Worm (Caenorhabditis elegans) whole organism, L2 larva: ENCODE measurements around the gene lec-12.
"Not testable (repeated sequence)": the region's sequence is repeated elsewhere in the genome, so short reads cannot be mapped to it uniquely, and the experiment has no call there.

Experiments used
- C34F6.9 ChIP-seq: fragments of 150-350 bp; optimal IDR thresholded peaks from 2 replicates; lab custom pipeline; 2014; ENCODE audit warnings: missing biosample characterization, missing genetic modification characterization
- F13H6.1 ChIP-seq: sonication (generic microtip); optimal IDR thresholded peaks from 2 replicates; lab custom pipeline; 2016; ENCODE audit warnings: missing genetic modification characterization, missing compliant biosample characterization
- ZK546.5 ChIP-seq: sonication (generic microtip); optimal IDR thresholded peaks from 2 replicates; lab custom pipeline; 2017; ENCODE audit warnings: missing biosample characterization, missing genetic modification characterization
- alr-1 ChIP-seq: fragments of 150-350 bp; optimal IDR thresholded peaks from 2 replicates; lab custom pipeline; 2014; ENCODE audit warnings: missing biosample characterization, missing genetic modification characterization
- aly-2 ChIP-seq: fragments of 150-350 bp; optimal IDR thresholded peaks from 2 replicates; lab custom pipeline; 2014; ENCODE audit warnings: missing biosample characterization, missing genetic modification characterization
- ama-1 ChIP-seq: fragments of 150-350 bp; optimal IDR thresholded peaks from 2 replicates; lab custom pipeline; 2018; ENCODE audit warnings: inconsistent platforms
- blmp-1 ChIP-seq: sonication (generic microtip); optimal IDR thresholded peaks from 2 replicates; lab custom pipeline; 2017; ENCODE audit warnings: missing genetic modification characterization, mild to moderate bottlenecking, missing compliant biosample characterization, antibody characterized with exemption, moderate library complexity; ENCODE audit not compliant: insufficient read depth
- ceh-16 ChIP-seq: fragments of 150-350 bp; optimal IDR thresholded peaks from 2 replicates; lab custom pipeline; 2014; ENCODE audit warnings: missing biosample characterization, missing genetic modification characterization
- crh-2 ChIP-seq: sonication (generic microtip); optimal IDR thresholded peaks from 2 replicates; lab custom pipeline; 2017; ENCODE audit warnings: missing biosample characterization, missing genetic modification characterization
- dmd-4 ChIP-seq: sonication (generic microtip); optimal IDR thresholded peaks from 2 replicates; lab custom pipeline; 2017; ENCODE audit warnings: missing biosample characterization, missing genetic modification characterization
- egl-27 ChIP-seq: sonication (generic microtip); optimal IDR thresholded peaks from 3 replicates; lab custom pipeline; 2017; ENCODE audit warnings: missing biosample characterization, missing genetic modification reagents, missing genetic modification characterization
- elt-1 ChIP-seq: fragments of 150-350 bp; optimal IDR thresholded peaks from 2 replicates; lab custom pipeline; 2014; ENCODE audit warnings: missing biosample characterization, missing genetic modification characterization
- fos-1 ChIP-seq: fragments of 150-350 bp; optimal IDR thresholded peaks from 2 replicates; lab custom pipeline; 2014; ENCODE audit warnings: missing biosample characterization, missing genetic modification characterization
- gmeb-1 ChIP-seq: fragments of 150-350 bp; optimal IDR thresholded peaks from 2 replicates; lab custom pipeline; 2014; ENCODE audit warnings: missing biosample characterization, missing genetic modification characterization
- lin-13 ChIP-seq: fragments of 150-350 bp; optimal IDR thresholded peaks from 2 replicates; lab custom pipeline; 2014; ENCODE audit warnings: missing biosample characterization, missing genetic modification reagents, missing genetic modification characterization
- lin-39 ChIP-seq: fragments of 150-350 bp; optimal IDR thresholded peaks from 2 replicates; lab custom pipeline; 2014; ENCODE audit warnings: missing biosample characterization, missing genetic modification reagents, missing genetic modification characterization
- mbf-1 ChIP-seq: sonication (generic microtip); optimal IDR thresholded peaks from 2 replicates; lab custom pipeline; 2017; ENCODE audit warnings: missing biosample characterization, missing genetic modification characterization
- mdl-1 ChIP-seq, 2 experiments: fragments of 150-350 bp in 1 of 2; sonication (generic microtip) in 1 of 2; optimal IDR thresholded peaks; 2 replicates each; lab custom pipeline; 2017; ENCODE audit warnings: missing biosample characterization in 2 of 2, missing genetic modification characterization in 2 of 2
- nhr-10 ChIP-seq: sonication (generic microtip); optimal IDR thresholded peaks from 2 replicates; lab custom pipeline; 2017; ENCODE audit warnings: missing biosample characterization, missing genetic modification characterization
- nhr-11 ChIP-seq: fragments of 150-350 bp; optimal IDR thresholded peaks from 2 replicates; lab custom pipeline; 2014; ENCODE audit warnings: missing biosample characterization, missing genetic modification characterization
- nhr-129 ChIP-seq: fragments of 150-350 bp; optimal IDR thresholded peaks from 2 replicates; lab custom pipeline; 2014; ENCODE audit warnings: missing biosample characterization, missing genetic modification characterization
- nhr-21 ChIP-seq: fragments of 150-350 bp; optimal IDR thresholded peaks from 2 replicates; lab custom pipeline; 2014; ENCODE audit warnings: missing biosample characterization, missing genetic modification characterization
- nhr-23 ChIP-seq: fragments of 150-350 bp; optimal IDR thresholded peaks from 2 replicates; lab custom pipeline; 2014; ENCODE audit warnings: missing biosample characterization, missing genetic modification reagents, missing genetic modification characterization
- nhr-237 ChIP-seq: fragments of 150-350 bp; optimal IDR thresholded peaks from 2 replicates; lab custom pipeline; 2014; ENCODE audit warnings: missing biosample characterization, missing genetic modification characterization
- nhr-77 ChIP-seq: fragments of 150-350 bp; optimal IDR thresholded peaks from 2 replicates; lab custom pipeline; 2014; ENCODE audit warnings: missing biosample characterization, missing genetic modification characterization
- peb-1 ChIP-seq: fragments of 150-350 bp; optimal IDR thresholded peaks from 2 replicates; lab custom pipeline; 2014; ENCODE audit warnings: missing biosample characterization, missing genetic modification characterization
- sem-4 ChIP-seq: fragments of 150-350 bp; optimal IDR thresholded peaks from 2 replicates; lab custom pipeline; 2014; ENCODE audit warnings: missing biosample characterization, missing genetic modification reagents, missing genetic modification characterization
- skn-1 ChIP-seq: sonication (generic microtip); optimal IDR thresholded peaks from 2 replicates; lab custom pipeline; 2017; ENCODE audit warnings: missing biosample characterization, missing genetic modification characterization
- sma-3 ChIP-seq: sonication (generic microtip); optimal IDR thresholded peaks from 2 replicates; lab custom pipeline; 2016; ENCODE audit warnings: missing genetic modification reagents, missing genetic modification characterization, missing compliant biosample characterization
- sma-9 ChIP-seq, 2 experiments: fragments of 150-350 bp in 1 of 2; sonication (generic microtip) in 1 of 2; optimal IDR thresholded peaks; 2 replicates each; lab custom pipeline; 2014 to 2016; ENCODE audit warnings: missing genetic modification characterization in 2 of 2, mild to moderate bottlenecking in 1 of 2, missing biosample characterization in 1 of 2, missing compliant biosample characterization in 1 of 2, missing genetic modification reagents in 1 of 2, moderate library complexity in 1 of 2
- snpc-4 ChIP-seq: fragments of 150-350 bp; optimal IDR thresholded peaks from 2 replicates; lab custom pipeline; 2014; ENCODE audit warnings: missing biosample characterization, missing genetic modification characterization
- unc-39 ChIP-seq: fragments of 150-350 bp; optimal IDR thresholded peaks from 2 replicates; lab custom pipeline; 2014; ENCODE audit warnings: missing biosample characterization, missing genetic modification characterization
- unc-62 ChIP-seq: fragments of 150-350 bp; optimal IDR thresholded peaks from 2 replicates; lab custom pipeline; 2014; ENCODE audit warnings: missing biosample characterization, missing genetic modification reagents, missing genetic modification characterization
- ztf-1 ChIP-seq: fragments of 200-800 bp; sonication (Bioruptor generic); conservative IDR thresholded peaks from 2 replicates; pipeline ENCODE4 v1.3.6; 2022; ENCODE audit warnings: missing genetic modification characterization, missing compliant biosample characterization
- ztf-11 ChIP-seq: sonication (generic microtip); optimal IDR thresholded peaks from 2 replicates; lab custom pipeline; 2017; ENCODE audit warnings: missing biosample characterization, missing genetic modification characterization

Gene lec-12

DNA sequence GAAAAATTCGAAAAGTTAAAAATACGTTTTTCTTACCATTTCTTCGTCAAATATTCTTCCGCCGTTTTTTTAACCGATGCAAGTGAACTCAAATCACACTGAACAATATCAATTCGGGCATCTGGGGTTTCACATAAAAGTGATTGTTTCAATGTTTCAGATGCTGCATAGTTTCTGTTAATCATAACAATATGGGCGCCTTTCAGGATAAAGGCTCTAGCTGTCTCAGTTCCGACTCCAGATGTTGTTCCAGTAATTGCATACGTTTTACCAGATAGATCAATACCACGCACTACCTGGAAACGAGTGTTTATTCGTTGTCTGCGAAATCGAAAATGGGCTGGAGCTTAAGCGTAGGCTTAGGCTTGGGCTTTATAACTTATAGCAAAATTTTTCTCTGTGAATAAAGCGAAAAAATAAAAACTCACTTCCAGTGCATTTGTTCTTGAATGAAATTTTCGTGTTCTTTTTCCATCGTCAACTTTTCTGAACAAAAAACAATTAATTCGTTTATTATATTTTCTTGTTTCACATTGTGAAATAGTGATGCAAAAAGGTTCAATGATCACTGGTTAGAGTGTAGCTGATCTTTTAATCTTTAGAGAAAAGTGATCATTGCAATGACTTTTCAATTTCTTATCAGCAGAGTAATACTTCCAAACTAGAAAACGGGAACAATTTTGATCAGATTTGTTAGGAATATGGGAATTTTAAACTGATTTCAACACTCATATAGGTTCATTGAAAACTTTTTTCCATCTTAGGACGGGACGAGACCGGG, 7.4 kb downstream of the lec-12 start (continued):
- TF ChIP-seq ama-1 (lab: Kevin White, UChicago) (no peak), C34F6.9 (no peak), egl-27 (tag; lab: Kevin White, UChicago) (no peak), nhr-237 (tag; lab: Kevin White, UChicago) (no peak), ceh-16 (no peak), ztf-1 (GFP tag; lab: Robert Waterston, UW) (no peak)

DNA sequence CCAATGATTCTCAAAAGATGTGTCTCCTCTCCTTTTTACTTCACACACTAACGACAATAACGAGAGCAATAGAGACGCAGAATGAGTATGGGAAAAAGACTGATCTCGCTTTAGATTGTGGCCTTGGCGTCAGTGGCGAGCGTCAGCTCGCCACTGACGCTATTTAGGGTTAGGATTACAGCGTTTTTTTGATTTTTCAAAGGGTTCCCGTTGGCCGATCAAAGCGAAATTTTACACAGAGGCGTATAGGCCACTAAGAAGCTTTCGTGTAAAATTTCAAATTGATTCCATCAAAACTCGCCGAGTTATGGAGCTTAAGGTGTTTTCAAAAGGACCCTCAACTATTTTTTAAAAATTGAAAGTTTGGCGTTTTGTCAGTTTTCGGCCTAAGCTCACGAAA, 8.5 kb downstream of the lec-12 start, which contains the start of gene DC2.5:
DC2.5 (minus strand) TSS at position 101 of the 400 bp plus-strand sequence.
- not testable (repeated sequence) for TF ChIP-seq fos-1; gmeb-1 (tag; lab: Kevin White, UChicago); lin-13 (GFP tag; lab: Kevin White, UChicago)

DNA sequence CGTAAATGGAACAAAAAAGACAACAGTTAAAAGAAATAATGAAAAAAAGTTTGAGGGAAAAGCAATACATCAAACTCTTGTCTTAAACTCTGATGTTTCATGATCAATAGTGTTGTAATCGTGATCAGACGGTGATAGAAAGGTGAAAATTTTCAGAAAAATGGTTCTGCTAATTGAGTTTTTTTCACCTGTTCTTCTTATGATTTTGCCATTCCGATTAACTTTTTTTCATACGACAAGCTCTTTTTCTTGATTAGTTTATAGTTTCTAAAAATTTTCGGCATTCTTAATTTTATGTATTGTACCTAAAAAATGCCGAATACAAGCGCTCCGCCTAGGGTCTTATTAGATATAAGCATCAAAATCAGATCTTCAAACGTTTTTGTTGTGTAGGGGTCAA, 11.5 kb downstream of the lec-12 start:
- TF ChIP-seq ztf-1 (GFP tag; lab: Robert Waterston, UW) (no peak), F13H6.1 (tag; lab: Kevin White, UChicago) (no peak), nhr-10 (no peak), sma-9 (GFP tag; optimal IDR thresholded peaks at IDR 0.05; lab: Kevin White, UChicago) (no peak), sma-9 (tag; optimal IDR thresholded peaks at IDR 0.05; lab: Kevin White, UChicago) (no peak), ama-1 (lab: Kevin White, UChicago) (no peak), dmd-4 (tag; lab: Kevin White, UChicago) (no peak), lin-39 (tag; lab: Kevin White, UChicago) (no peak), nhr-237 (tag; lab: Kevin White, UChicago) (no peak), aly-2 (tag; lab: Kevin White, UChicago) (no peak), nhr-23 (tag; lab: Kevin White, UChicago) (no peak), nhr-77 (no peak), mbf-1 (tag; lab: Kevin White, UChicago) (no peak), mdl-1 (tag; optimal IDR thresholded peaks at IDR 0.05; lab: Kevin White, UChicago) (no peak), sem-4 (tag; lab: Kevin White, UChicago) (no peak), ceh-16 (no peak), blmp-1 (tag; lab: Kevin White, UChicago) (no peak)
- TF ChIP-seq, all 48 proteins: peak for 0

DNA sequence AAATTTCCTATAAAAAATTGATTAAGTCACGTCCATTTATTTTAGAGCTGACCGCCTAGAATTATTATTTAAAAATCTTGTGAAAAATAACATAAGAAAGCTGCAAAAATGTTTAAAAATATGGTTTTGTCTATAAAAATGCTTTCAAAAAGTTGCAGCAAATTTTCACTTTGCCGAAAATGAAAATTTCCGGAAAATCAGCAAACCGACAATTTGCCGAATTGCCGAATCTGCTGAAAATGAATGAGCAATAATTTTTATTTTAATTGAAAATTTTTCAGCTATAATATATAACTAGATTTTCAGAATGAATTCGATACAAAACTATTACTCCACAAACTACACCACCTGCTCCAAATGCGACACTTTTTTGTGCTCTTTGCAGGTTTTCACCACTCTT, 12.7 kb downstream of the lec-12 start, which contains the start of gene srh-78:
srh-78 (plus strand) TSS at position 301 of the 400 bp plus-strand sequence.
- no peak for TF ChIP-seq ztf-1 (GFP tag; lab: Robert Waterston, UW)
- TF ChIP-seq, all 48 proteins: peak for 0

DNA sequence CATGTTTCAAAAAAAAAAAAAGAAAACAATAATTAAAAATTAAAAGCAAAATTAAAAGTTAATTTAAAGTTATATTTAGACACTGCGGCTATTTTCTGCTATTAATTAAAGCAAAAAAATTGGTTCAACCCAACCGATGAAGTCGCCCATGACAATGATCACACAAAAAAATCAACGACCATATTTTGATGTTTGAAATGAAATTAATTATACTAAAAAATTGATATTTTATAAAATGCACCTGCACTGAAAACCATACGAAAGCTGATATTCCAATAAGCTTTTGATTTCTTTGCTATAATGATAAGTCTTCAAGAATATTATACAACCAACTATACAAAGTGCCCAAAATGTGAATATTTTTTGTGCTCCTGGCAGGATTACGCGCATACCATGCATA, 15.4 kb downstream of the lec-12 start, which contains the start of gene srh-80:
srh-80 (plus strand) TSS at position 301 of the 400 bp plus-strand sequence.
- no peak for TF ChIP-seq unc-39 (tag; lab: Kevin White, UChicago)
- no peak for TF ChIP-seq fos-1
- TF ChIP-seq crh-2 (tag; lab: Kevin White, UChicago), result no peak
- no peak for TF ChIP-seq nhr-21 (tag; lab: Kevin White, UChicago)
- no peak for TF ChIP-seq nhr-77
- TF ChIP-seq nhr-11 (tag; lab: Kevin White, UChicago), result no peak
- TF ChIP-seq ztf-11 (tag; lab: Kevin White, UChicago), result no peak
- no peak for TF ChIP-seq ama-1 (lab: Kevin White, UChicago)
- no peak for TF ChIP-seq nhr-237 (tag; lab: Kevin White, UChicago)
- no peak for TF ChIP-seq egl-27 (tag; lab: Kevin White, UChicago)
- TF ChIP-seq elt-1 (tag; lab: Kevin White, UChicago), result no peak
- no peak for TF ChIP-seq ZK546.5 (tag; lab: Kevin White, UChicago)
- no peak for TF ChIP-seq skn-1 (tag; lab: Kevin White, UChicago)
- no peak for TF ChIP-seq ztf-1 (GFP tag; lab: Robert Waterston, UW)
- TF ChIP-seq, all 48 proteins: peak for 0

DNA sequence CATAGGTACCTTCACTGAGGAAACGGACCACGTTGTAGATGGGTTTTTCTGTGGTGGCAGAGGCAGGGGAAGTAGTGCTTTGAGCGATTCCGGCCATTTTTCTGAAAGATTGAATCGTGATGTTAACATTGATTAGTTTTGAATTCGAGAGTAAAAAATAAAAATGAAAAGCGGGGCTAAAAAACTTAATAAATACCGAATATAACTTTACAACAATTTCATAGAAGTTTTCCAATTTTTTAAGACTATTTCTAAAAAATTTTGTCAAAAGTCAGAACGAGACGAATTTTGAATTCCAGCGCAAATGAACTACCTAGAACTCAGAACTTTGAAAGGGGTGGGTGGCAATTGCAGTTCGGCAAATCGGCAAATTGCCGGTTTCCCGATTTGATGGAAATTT, 30.4 kb downstream of the lec-12 start, which contains the start of gene kin-33:
kin-33 (minus strand) TSS at position 101 of the 400 bp plus-strand sequence.
- TF ChIP-seq elt-1 (tag; lab: Kevin White, UChicago) (no peak), peb-1 (tag; lab: Kevin White, UChicago) (no peak), nhr-129 (tag; lab: Kevin White, UChicago) (no peak), nhr-77 (no peak), snpc-4 (no peak), sem-4 (tag; lab: Kevin White, UChicago) (no peak), F13H6.1 (tag; lab: Kevin White, UChicago) (no peak), nhr-237 (tag; lab: Kevin White, UChicago) (no peak), sma-9 (GFP tag; optimal IDR thresholded peaks at IDR 0.05; lab: Kevin White, UChicago) (no peak), sma-9 (tag; optimal IDR thresholded peaks at IDR 0.05; lab: Kevin White, UChicago) (no peak), blmp-1 (tag; lab: Kevin White, UChicago) (no peak), alr-1 (no peak), nhr-11 (tag; lab: Kevin White, UChicago) (no peak), sma-3 (no peak), lin-39 (tag; lab: Kevin White, UChicago) (no peak), unc-62 (GFP tag; lab: Kevin White, UChicago) (no peak), ztf-1 (GFP tag; lab: Robert Waterston, UW) (no peak)
- TF ChIP-seq, all 48 proteins: peak for 0
